Worm (Caenorhabditis elegans) whole organism, dauer: ENCODE results near the gene F55G7.1.
"Not testable (repeated sequence)": the region's sequence is repeated elsewhere in the genome, so short reads cannot be mapped to it uniquely, and the experiment has no call there.

Experiments
- unc-62 ChIP-seq: sonication (generic microtip); optimal IDR thresholded peaks from 2 replicates; lab custom pipeline; 2017; ENCODE audit warnings: missing biosample characterization, missing genetic modification reagents, missing genetic modification characterization

Gene F55G7.1

ce11 chrX:11959838-11960237 is 35.6 kb downstream of the F55G7.1 start, which contains the start of gene C49F5.8:
C49F5.8 (plus strand) TSS chrX:11960138.
- TF ChIP-seq unc-62 (GFP tag; lab: Kevin White, UChicago), result no peak

ce11 chrX:11961103-11961502 is 36.9 kb downstream of the F55G7.1 start, which contains the start of gene C49F5.13:
C49F5.13 (plus strand) TSS chrX:11961403.
- TF ChIP-seq unc-62 (GFP tag; lab: Kevin White, UChicago), result not testable (repeated sequence)

- no peak for TF ChIP-seq unc-62 (GFP tag; lab: Kevin White, UChicago)
Measured at ce11 chrX:11962050-11962788, 38.0 kb downstream of the F55G7.1 start.

ce11 chrX:11963659-11964058 is 39.4 kb downstream of the F55G7.1 start:
- no peak for TF ChIP-seq unc-62 (GFP tag; lab: Kevin White, UChicago)

- no peak for TF ChIP-seq unc-62 (GFP tag; lab: Kevin White, UChicago)
Measured at ce11 chrX:11964555-11964954, 40.3 kb downstream of the F55G7.1 start.

- no peak for TF ChIP-seq unc-62 (GFP tag; lab: Kevin White, UChicago)
Measured at ce11 chrX:11965163-11965562, 40.9 kb downstream of the F55G7.1 start.

ce11 chrX:11965663-11966304 is 41.6 kb downstream of the F55G7.1 start, which contains the start of gene sams-1:
sams-1 (plus strand) TSS chrX:11965962.
- no peak for TF ChIP-seq unc-62 (GFP tag; lab: Kevin White, UChicago)

- TF ChIP-seq unc-62 (GFP tag; lab: Kevin White, UChicago), result no peak
Measured at ce11 chrX:11967034-11967433, 42.8 kb downstream of the F55G7.1 start.

- no peak for TF ChIP-seq unc-62 (GFP tag; lab: Kevin White, UChicago)
Measured at ce11 chrX:11968024-11968598, 43.9 kb downstream of the F55G7.1 start.

ce11 chrX:11969085-11969484 is 44.9 kb downstream of the F55G7.1 start:
- no peak for TF ChIP-seq unc-62 (GFP tag; lab: Kevin White, UChicago)

ce11 chrX:11969554-11969953 is 45.3 kb downstream of the F55G7.1 start:
- no peak for TF ChIP-seq unc-62 (GFP tag; lab: Kevin White, UChicago)

- no peak for TF ChIP-seq unc-62 (GFP tag; lab: Kevin White, UChicago)
Measured at ce11 chrX:11971323-11971722, 47.1 kb downstream of the F55G7.1 start.

ce11 chrX:11974629-11975085 is 50.4 kb downstream of the F55G7.1 start, which contains the start of gene set-6:
set-6 (minus strand) TSS chrX:11974679.
- TF ChIP-seq unc-62 (GFP tag; lab: Kevin White, UChicago), result no peak
